Fruit fly (Drosophila melanogaster): ENCODE measurements around the gene U4-U6-60K.
A peak's percentile ranks its signal among the peaks of the same experiment; 100 is the strongest.

U4-U6-60K gene

DNA sequence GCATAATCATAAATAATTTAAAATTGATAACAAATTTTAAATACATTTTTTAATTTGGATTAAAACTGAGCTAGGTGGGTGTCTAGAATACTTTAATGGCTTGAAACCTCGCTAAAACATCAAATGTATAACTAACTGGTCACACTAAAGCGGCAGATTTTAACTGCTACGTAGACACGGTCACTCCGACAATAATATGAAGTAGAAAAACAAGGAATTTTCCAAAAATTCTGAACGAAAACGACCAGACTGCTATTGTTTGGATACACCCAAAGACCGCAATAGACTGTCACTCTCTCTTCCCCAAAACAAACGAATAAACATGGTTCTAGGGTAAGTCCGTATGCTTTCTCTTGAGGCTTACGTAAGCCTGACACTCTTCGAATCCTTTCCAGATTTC is 47.9 kb downstream of the U4-U6-60K start, which contains the start of gene QIL1 (continued):
- TF ChIP-seq CG8478 (optimal IDR thresholded peaks at IDR 0.05) (no peak), fu2 (GFP tag; optimal IDR thresholded peaks at IDR 0.05) (no peak), CG10979 (tag; optimal IDR thresholded peaks at IDR 0.05) (no peak), her (GFP tag; optimal IDR thresholded peaks at IDR 0.05) (no peak), Fer1 (GFP tag; optimal IDR thresholded peaks at IDR 0.05) (no peak), CG8089 (GFP tag; optimal IDR thresholded peaks at IDR 0.05) (no peak), emc (GFP tag; optimal IDR thresholded peaks at IDR 0.05) (no peak), ash1 (GFP tag; optimal IDR thresholded peaks at IDR 0.05) (no peak), CG4360 (GFP tag; IDR thresholded peaks at IDR 0.05) (no peak), prd (optimal IDR thresholded peaks at IDR 0.05) (no peak), prd (GFP tag; IDR thresholded peaks at IDR 0.05) (no peak), Myb (GFP tag; optimal IDR thresholded peaks at IDR 0.05) (peak; percentile 26), Doc2 (GFP tag; IDR thresholded peaks at IDR 0.05) (no peak), vvl (GFP tag; IDR thresholded peaks at IDR 0.05) (no peak), phol (tag; optimal IDR thresholded peaks at IDR 0.05) (peak; percentile 49), bbx (GFP tag; IDR thresholded peaks at IDR 0.05; ENCODE audit: partially characterized antibody) (no peak; the same call in 1 of the 2 replicates), Six4 (GFP tag; optimal IDR thresholded peaks at IDR 0.05) (no peak), Neu2 (GFP tag; optimal IDR thresholded peaks at IDR 0.05; ENCODE audit: borderline replicate concordance) (no peak), salm (tag; optimal IDR thresholded peaks at IDR 0.05) (no peak), stc (GFP tag; IDR thresholded peaks at IDR 0.05) (no peak), CG14050 (GFP tag; IDR thresholded peaks at IDR 0.05) (no peak), CG32532 (GFP tag; IDR thresholded peaks at IDR 0.05) (no peak), CG15696 (tag; optimal IDR thresholded peaks at IDR 0.05) (no peak), CG12299 (tag; optimal IDR thresholded peaks at IDR 0.05) (no peak), CG9727 (GFP tag; optimal IDR thresholded peaks at IDR 0.05) (no peak), CG11695 (GFP tag; IDR thresholded peaks at IDR 0.05) (no peak), CG9932 (GFP tag; IDR thresholded peaks at IDR 0.05) (no peak; the same call in 1 of the 2 replicates), hth (optimal IDR thresholded peaks at IDR 0.05) (no peak), CG16815 (GFP tag; optimal IDR thresholded peaks at IDR 0.05) (no peak), CG2712 (tag; optimal IDR thresholded peaks at IDR 0.05) (peak; percentile 40), CG10565 (GFP tag; optimal IDR thresholded peaks at IDR 0.05) (no peak), gsb-n (tag; optimal IDR thresholded peaks at IDR 0.05) (no peak), B-H1 (GFP tag; IDR thresholded peaks at IDR 0.05) (no peak), knrl (GFP tag; IDR thresholded peaks at IDR 0.05; ENCODE audit: partially characterized antibody) (peak; percentile 44; the same call in 1 of the 3 replicates), zen (tag; optimal IDR thresholded peaks at IDR 0.05) (peak; percentile 16), CG3995 (GFP tag; optimal IDR thresholded peaks at IDR 0.05) (no peak), Elba2 (GFP tag; optimal IDR thresholded peaks at IDR 0.05) (no peak), Adf1 (GFP tag; IDR thresholded peaks at IDR 0.05) (no peak), Nf-YA (GFP tag; IDR thresholded peaks at IDR 0.05) (no peak), cas (GFP tag; IDR thresholded peaks at IDR 0.05) (no peak), CG15073 (GFP tag; optimal IDR thresholded peaks at IDR 0.05) (no peak), nerfin-1 (tag; optimal IDR thresholded peaks at IDR 0.05) (no peak), abd-A (tag; optimal IDR thresholded peaks at IDR 0.05) (no peak), CG17802 (tag; optimal IDR thresholded peaks at IDR 0.05) (no peak), CG12071 (GFP tag; optimal IDR thresholded peaks at IDR 0.05) (no peak), ind (GFP tag; optimal IDR thresholded peaks at IDR 0.05) (no peak), HLH3B (GFP tag; IDR thresholded peaks at IDR 0.05) (no peak), sens-2 (GFP tag; IDR thresholded peaks at IDR 0.05) (no peak), CG31441 (GFP tag; IDR thresholded peaks at IDR 0.05) (0 out of 2 replicates have a peak, but pooled peaks have one; percentile 31), Hmr (GFP tag; optimal IDR thresholded peaks at IDR 0.05) (peak; percentile 43), Dip2 (GFP tag; IDR thresholded peaks at IDR 0.05) (no peak), Nf-YB (GFP tag; optimal IDR thresholded peaks at IDR 0.05) (no peak), h (optimal IDR thresholded peaks at IDR 0.05) (no peak), Gsc (GFP tag; IDR thresholded peaks at IDR 0.05) (no peak)
